Fruit fly (Drosophila melanogaster) whole organism, embryonic: Measurements from ENCODE around the gene CG4462.

Experiments used
- Atf3 ChIP-seq: fragments of 200-800 bp; sonication (Bioruptor generic); optimal IDR thresholded peaks from 3 replicates; lab custom pipeline; 2016; ENCODE audit warnings: missing biosample characterization, missing genetic modification characterization
- B-H2 ChIP-seq: fragments of 200-800 bp; sonication (Bioruptor generic); optimal IDR thresholded peaks from 2 replicates; lab custom pipeline; 2018; ENCODE audit warnings: missing biosample characterization, mild to moderate bottlenecking, missing genetic modification characterization
- BtbVII ChIP-seq: fragments of 200-800 bp; sonication (Bioruptor generic); optimal IDR thresholded peaks from 3 replicates; lab custom pipeline; 2017; ENCODE audit warnings: missing biosample characterization, mild to moderate bottlenecking, missing genetic modification characterization
- CG11695 ChIP-seq: fragments of 200-800 bp; sonication (Bioruptor generic); IDR thresholded peaks from 3 replicates; pipeline ENCODE4 v1.3.6; 2022; ENCODE audit warnings: missing biosample characterization, missing genetic modification characterization
- CG13296 ChIP-seq: fragments of 200-800 bp; sonication (Bioruptor generic); optimal IDR thresholded peaks from 3 replicates; lab custom pipeline; 2018; ENCODE audit warnings: missing biosample characterization, mild to moderate bottlenecking, missing genetic modification characterization
- CG13424 ChIP-seq: fragments of 200-800 bp; sonication (Bioruptor generic); optimal IDR thresholded peaks from 2 replicates; lab custom pipeline; 2019; ENCODE audit warnings: missing biosample characterization, mild to moderate bottlenecking, missing genetic modification characterization, moderate library complexity
- CG14014 ChIP-seq: fragments of 200-800 bp; sonication (Bioruptor generic); IDR thresholded peaks from 2 replicates; pipeline ENCODE4 v1.3.6; 2022; ENCODE audit warnings: missing biosample characterization, missing genetic modification characterization
- CG14710 ChIP-seq: fragments of 200-800 bp; sonication (Bioruptor generic); optimal IDR thresholded peaks from 3 replicates; lab custom pipeline; 2019; ENCODE audit warnings: missing biosample characterization, mild to moderate bottlenecking, missing genetic modification characterization, moderate library complexity
- CG15073 ChIP-seq: fragments of 200-800 bp; sonication (Bioruptor generic); optimal IDR thresholded peaks from 2 replicates; lab custom pipeline; 2016; ENCODE audit warnings: missing biosample characterization, missing genetic modification characterization
- CG16815 ChIP-seq: fragments of 200-800 bp; sonication (Bioruptor generic); optimal IDR thresholded peaks from 3 replicates; lab custom pipeline; 2017; ENCODE audit warnings: missing biosample characterization, mild to moderate bottlenecking, missing genetic modification characterization
- CG17359 ChIP-seq: fragments of 200-800 bp; sonication (Bioruptor generic); optimal IDR thresholded peaks from 3 replicates; lab custom pipeline; 2018; ENCODE audit warnings: missing biosample characterization, mild to moderate bottlenecking, missing genetic modification characterization, moderate library complexity
- CG18262 ChIP-seq: fragments of 200-800 bp; optimal IDR thresholded peaks from 3 replicates; lab custom pipeline; 2019; ENCODE audit warnings: missing biosample characterization, mild to moderate bottlenecking, missing genetic modification characterization, moderate library complexity
- CG2199 ChIP-seq: fragments of 200-800 bp; sonication (Bioruptor generic); IDR thresholded peaks from 3 replicates; pipeline ENCODE4 v1.3.6; 2022; ENCODE audit warnings: missing biosample characterization, missing genetic modification characterization
- CG2202 ChIP-seq: fragments of 200-800 bp; sonication (Bioruptor generic); optimal IDR thresholded peaks from 2 replicates; lab custom pipeline; 2018; ENCODE audit warnings: missing biosample characterization, mild to moderate bottlenecking, missing genetic modification characterization
- CG3163 ChIP-seq: fragments of 200-800 bp; sonication (Bioruptor generic); optimal IDR thresholded peaks from 3 replicates; lab custom pipeline; 2016; ENCODE audit warnings: missing biosample characterization, missing genetic modification characterization
- CG32772 ChIP-seq: fragments of 200-800 bp; sonication (Bioruptor generic); IDR thresholded peaks from 2 replicates; pipeline ENCODE4 v1.3.6; 2022; ENCODE audit warnings: missing biosample characterization, missing genetic modification characterization
- CG3995 ChIP-seq: fragments of 200-800 bp; sonication (Bioruptor generic); optimal IDR thresholded peaks from 3 replicates; lab custom pipeline; 2016; ENCODE audit warnings: missing biosample characterization, missing genetic modification characterization
- CG4820 ChIP-seq: fragments of 200-800 bp; sonication (Bioruptor generic); optimal IDR thresholded peaks from 3 replicates; lab custom pipeline; 2016; ENCODE audit warnings: missing biosample characterization, missing genetic modification characterization
- CG7372 ChIP-seq: fragments of 200-800 bp; sonication (Bioruptor generic); IDR thresholded peaks from 2 replicates; pipeline ENCODE4 v1.3.6; 2022; ENCODE audit warnings: missing biosample characterization, missing genetic modification characterization
- CG8281 ChIP-seq: fragments of 200-800 bp; sonication (Bioruptor generic); optimal IDR thresholded peaks from 2 replicates; lab custom pipeline; 2018; ENCODE audit warnings: missing biosample characterization, mild to moderate bottlenecking, missing genetic modification characterization, moderate library complexity
- CG8290 ChIP-seq, 3 experiments: fragments of 200-800 bp; sonication (Bioruptor generic); optimal IDR thresholded peaks; 2 replicates each; lab custom pipeline; 2016 to 2019; ENCODE audit warnings: missing biosample characterization in 3 of 3, missing genetic modification characterization in 3 of 3, mild to moderate bottlenecking in 2 of 3, moderate library complexity in 1 of 3
- CG9876 ChIP-seq: fragments of 200-800 bp; sonication (Bioruptor generic); optimal IDR thresholded peaks from 2 replicates; lab custom pipeline; 2016; ENCODE audit warnings: missing biosample characterization, missing genetic modification characterization
- Dll ChIP-seq: fragments of 200-800 bp; sonication (Bioruptor generic); IDR thresholded peaks from 4 replicates; pipeline ENCODE4 v1.3.6; 2022; ENCODE audit warnings: missing biosample characterization, missing genetic modification characterization; ENCODE audit not compliant: partially characterized antibody
- HHEX ChIP-seq: fragments of 200-800 bp; sonication (Bioruptor generic); optimal IDR thresholded peaks from 3 replicates; lab custom pipeline; 2017; ENCODE audit warnings: missing biosample characterization, mild to moderate bottlenecking, missing genetic modification characterization, missing genetic modification reagents
- Hr78 ChIP-seq, 2 experiments: fragments of 200-800 bp in 1 of 2; fragments of >200 bp in 1 of 2; sonication (Bioruptor generic) in 1 of 2; optimal IDR thresholded peaks; 2 replicates each; lab custom pipeline; 2017 to 2019; ENCODE audit warnings: missing biosample characterization in 2 of 2, missing genetic modification characterization in 2 of 2, mild to moderate bottlenecking in 1 of 2, moderate library complexity in 1 of 2
- Lhr ChIP-seq: fragments of 200-800 bp; sonication (Bioruptor generic); optimal IDR thresholded peaks from 3 replicates; lab custom pipeline; 2017; ENCODE audit warnings: mild to moderate bottlenecking, missing biosample characterization, missing genetic modification reagents, missing genetic modification characterization
- Myb ChIP-seq: fragments of 200-800 bp; sonication (Bioruptor generic); optimal IDR thresholded peaks from 2 replicates; lab custom pipeline; 2016; ENCODE audit warnings: missing biosample characterization, missing genetic modification characterization
- Rfx ChIP-seq: fragments of 200-800 bp; sonication (Bioruptor generic); IDR thresholded peaks from 2 replicates; pipeline ENCODE4 v1.3.6; 2022; ENCODE audit warnings: missing biosample characterization, missing genetic modification characterization
- Six4 ChIP-seq: fragments of 200-800 bp; sonication (Bioruptor generic); optimal IDR thresholded peaks from 2 replicates; lab custom pipeline; 2016; ENCODE audit warnings: missing biosample characterization, missing genetic modification characterization
- ac ChIP-seq: fragments of 200-800 bp; sonication (Bioruptor generic); optimal IDR thresholded peaks from 3 replicates; lab custom pipeline; 2017; ENCODE audit warnings: missing biosample characterization, mild to moderate bottlenecking, missing genetic modification characterization
- da ChIP-seq: fragments of 200-800 bp; sonication (Bioruptor generic); optimal IDR thresholded peaks from 2 replicates; lab custom pipeline; 2016; ENCODE audit warnings: missing biosample characterization, missing genetic modification characterization
- ems ChIP-seq: fragments of 200-800 bp; sonication (Bioruptor generic); optimal IDR thresholded peaks from 3 replicates; lab custom pipeline; 2016; ENCODE audit warnings: missing biosample characterization, missing genetic modification characterization
- gfzf ChIP-seq: fragments of 200-800 bp; sonication (Bioruptor generic); optimal IDR thresholded peaks from 2 replicates; lab custom pipeline; 2016; ENCODE audit warnings: missing biosample characterization, mild to moderate bottlenecking, missing genetic modification characterization, moderate library complexity
- hb ChIP-seq: fragments of 200-800 bp; sonication (Bioruptor generic); IDR thresholded peaks from 3 replicates; pipeline ENCODE4 v1.3.6; 2022; ENCODE audit warnings: missing biosample characterization, missing genetic modification characterization; ENCODE audit not compliant: partially characterized antibody
- hth ChIP-seq: fragments of >200 bp; optimal IDR thresholded peaks from 2 replicates; lab custom pipeline; 2017; ENCODE audit warnings: inconsistent platforms
- ind ChIP-seq: fragments of 200-800 bp; sonication (Bioruptor generic); optimal IDR thresholded peaks from 3 replicates; lab custom pipeline; 2016; ENCODE audit warnings: missing biosample characterization, missing genetic modification characterization
- inv ChIP-seq: fragments of 200-800 bp; sonication (Bioruptor generic); IDR thresholded peaks from 2 replicates; pipeline ENCODE4 v1.3.6; 2022; ENCODE audit warnings: missing biosample characterization, missing genetic modification characterization; ENCODE audit not compliant: partially characterized antibody
- jigr1 ChIP-seq: fragments of 200-800 bp; sonication (Bioruptor generic); IDR thresholded peaks from 3 replicates; pipeline ENCODE4 v1.3.6; 2022; ENCODE audit warnings: missing biosample characterization, missing genetic modification characterization
- lola ChIP-seq, 3 experiments: fragments of >200 bp in 2 of 3; fragments of 200-800 bp in 1 of 3; sonication (Bioruptor generic) in 1 of 3; optimal IDR thresholded peaks; 2 replicates each; lab custom pipeline; 2017 to 2019; ENCODE audit warnings: missing biosample characterization in 3 of 3, missing genetic modification characterization in 3 of 3, mild to moderate bottlenecking in 1 of 3, moderate library complexity in 1 of 3
- p53 ChIP-seq: fragments of 200-800 bp; sonication (Bioruptor generic); optimal IDR thresholded peaks from 2 replicates; lab custom pipeline; 2016; ENCODE audit warnings: missing biosample characterization, missing genetic modification characterization
- peb ChIP-seq: fragments of 200-800 bp; sonication (Bioruptor generic); IDR thresholded peaks from 2 replicates; pipeline ENCODE4 v1.3.6; 2022; ENCODE audit warnings: missing biosample characterization, missing genetic modification characterization
- pnt ChIP-seq: fragments of 200-800 bp; sonication (Bioruptor generic); optimal IDR thresholded peaks from 3 replicates; lab custom pipeline; 2016; ENCODE audit warnings: missing biosample characterization, missing genetic modification characterization
- rib ChIP-seq: fragments of 200-800 bp; sonication (Bioruptor generic); IDR thresholded peaks from 2 replicates; pipeline ENCODE4 v1.3.6; 2022; ENCODE audit warnings: missing biosample characterization, missing genetic modification characterization
- slp2 ChIP-seq: fragments of 200-800 bp; sonication (Bioruptor generic); optimal IDR thresholded peaks from 2 replicates; lab custom pipeline; 2016; ENCODE audit warnings: missing biosample characterization, missing genetic modification characterization
- so ChIP-seq: fragments of 200-800 bp; sonication (Bioruptor generic); IDR thresholded peaks from 3 replicates; pipeline ENCODE4 v1.3.6; 2022; ENCODE audit warnings: missing biosample characterization, missing genetic modification characterization
- sob ChIP-seq: fragments of 200-800 bp; sonication (Bioruptor generic); IDR thresholded peaks from 2 replicates; pipeline ENCODE4 v1.3.6; 2022; ENCODE audit warnings: missing biosample characterization, missing genetic modification characterization
- sr ChIP-seq: fragments of 200-800 bp; sonication (Bioruptor generic); IDR thresholded peaks from 3 replicates; pipeline ENCODE4 v1.3.6; 2022; ENCODE audit warnings: missing biosample characterization, missing genetic modification characterization
- wor ChIP-seq: fragments of 200-800 bp; sonication (Bioruptor generic); IDR thresholded peaks from 2 replicates; pipeline ENCODE4 v1.3.6; 2022; ENCODE audit warnings: missing biosample characterization, missing genetic modification characterization
- zen2 ChIP-seq: fragments of 200-800 bp; sonication (Bioruptor generic); IDR thresholded peaks from 3 replicates; pipeline ENCODE4 v1.3.6; 2022; ENCODE audit warnings: missing biosample characterization, missing genetic modification characterization; ENCODE audit not compliant: partially characterized antibody
- zfh2 ChIP-seq: fragments of 200-800 bp; sonication (Bioruptor generic); optimal IDR thresholded peaks from 2 replicates; lab custom pipeline; 2016; ENCODE audit warnings: missing biosample characterization, missing genetic modification characterization

Gene CG4462

dm6 chr3R:19908863-19909343 is 16.3 kb downstream of the CG4462 start (continued):
- TF ChIP-seq B-H2 (GFP tag; lab: Kevin White, UChicago) (no peak), BtbVII (peak; percentile 70), CG8281 (tag; lab: Kevin White, UChicago) (peak; percentile 34), ac (GFP tag; lab: Kevin White, UChicago) (no peak), da (GFP tag; lab: Kevin White, UChicago) (peak; percentile 58), Six4 (GFP tag; lab: Kevin White, UChicago) (peak; percentile 79), CG11695 (GFP tag; lab: Robert Waterston, UW) (peak; percentile 89), Atf3 (GFP tag; lab: Kevin White, UChicago) (peak; percentile 78), sr (GFP tag; lab: Robert Waterston, UW) (peak; percentile 43; the same call in 2 of the 3 replicates), peb (GFP tag; lab: Robert Waterston, UW) (peak; percentile 67), sob (GFP tag; lab: Robert Waterston, UW) (peak; percentile 85), CG17359 (tag; lab: Kevin White, UChicago) (peak; percentile 84), CG18262 (tag; lab: Kevin White, UChicago) (peak; percentile 62), Lhr (GFP tag; lab: Kevin White, UChicago) (no peak), gfzf (no peak), inv (GFP tag; lab: Robert Waterston, UW) (no peak), wor (GFP tag; lab: Robert Waterston, UW) (peak; percentile 78), so (GFP tag; lab: Robert Waterston, UW) (peak; percentile 77), CG3163 (GFP tag; lab: Kevin White, UChicago) (peak; percentile 54), slp2 (GFP tag; lab: Kevin White, UChicago) (peak; percentile 78), CG16815 (peak; percentile 68), CG14710 (tag; lab: Kevin White, UChicago) (no peak), CG13296 (GFP tag; lab: Kevin White, UChicago) (peak; percentile 53), p53 (GFP tag; lab: Kevin White, UChicago) (peak; percentile 6), CG9876 (GFP tag; lab: Kevin White, UChicago) (peak; percentile 75), CG32772 (GFP tag; lab: Robert Waterston, UW) (peak; percentile 82), Myb (GFP tag; lab: Kevin White, UChicago) (peak; percentile 65), ems (GFP tag; lab: Kevin White, UChicago) (peak; percentile 76), CG14014 (peak; percentile 81), CG15073 (GFP tag; lab: Kevin White, UChicago) (peak; percentile 16), CG4820 (GFP tag; lab: Kevin White, UChicago) (peak; percentile 73), zen2 (GFP tag; lab: Robert Waterston, UW) (no peak), jigr1 (GFP tag; lab: Robert Waterston, UW) (peak; percentile 44; the same call in 1 of the 3 replicates), CG2199 (GFP tag; lab: Robert Waterston, UW) (peak; percentile 73; the same call in 1 of the 3 replicates), CG8290 (GFP tag; optimal IDR thresholded peaks at IDR 0.05; lab: Kevin White, UChicago) (peak; percentile 21), CG8290 (tag; optimal IDR thresholded peaks at IDR 0.05; lab: Kevin White, UChicago) (peak in 1 of 2 experiments; percentile 96), CG13424 (peak; percentile 63), pnt (GFP tag; lab: Kevin White, UChicago) (peak; percentile 69), Dll (GFP tag; lab: Robert Waterston, UW) (no peak), Rfx (GFP tag; lab: Robert Waterston, UW) (peak; percentile 93), lola (GFP tag; optimal IDR thresholded peaks at IDR 0.05; lab: Kevin White, UChicago) (peak in 1 of 3 experiments; percentile 11), CG7372 (peak; percentile 63), zfh2 (peak; percentile 82), Hr78 (GFP tag; optimal IDR thresholded peaks at IDR 0.05; lab: Kevin White, UChicago) (peak in 1 of 2 experiments; percentile 16), CG3995 (GFP tag; lab: Kevin White, UChicago) (peak; percentile 29), CG2202 (peak; percentile 40), rib (peak; percentile 68), HHEX (peak; percentile 78), hth (lab: Kevin White, UChicago) (no peak), hb (no peak), ind (GFP tag; lab: Kevin White, UChicago) (peak; percentile 88)
